Fruit fly (Drosophila melanogaster) whole organism, embryonic: ENCODE measurements around the gene Act87E.

ENCODE experiments used
- Atf-2 ChIP-seq: fragments of 200-800 bp; sonication (Bioruptor generic); optimal IDR thresholded peaks from 2 replicates; lab custom pipeline; 2016; ENCODE audit warnings: missing biosample characterization, missing genetic modification characterization
- CG1024 ChIP-seq: fragments of 200-800 bp; sonication (Bioruptor generic); IDR thresholded peaks from 2 replicates; pipeline ENCODE4 v1.3.6; 2022; ENCODE audit warnings: missing biosample characterization, missing genetic modification characterization
- CG10431 ChIP-seq: fragments of 200-800 bp; sonication (Bioruptor generic); optimal IDR thresholded peaks from 3 replicates; lab custom pipeline; 2018; ENCODE audit warnings: missing biosample characterization, mild to moderate bottlenecking, missing genetic modification characterization
- CG10462 ChIP-seq: fragments of 200-800 bp; sonication (Bioruptor generic); optimal IDR thresholded peaks from 2 replicates; lab custom pipeline; 2016; ENCODE audit warnings: missing biosample characterization, missing genetic modification characterization
- CG10565 ChIP-seq: fragments of 200-800 bp; sonication (Bioruptor generic); optimal IDR thresholded peaks from 3 replicates; lab custom pipeline; 2016; ENCODE audit warnings: missing biosample characterization, mild to moderate bottlenecking, missing genetic modification characterization
- CG11085 ChIP-seq: fragments of 200-800 bp; sonication (Bioruptor generic); IDR thresholded peaks from 2 replicates; pipeline ENCODE4 v1.3.6; 2022; ENCODE audit warnings: missing biosample characterization, missing genetic modification characterization
- CG11560 ChIP-seq: fragments of 200-800 bp; sonication (Bioruptor generic); IDR thresholded peaks from 3 replicates; pipeline ENCODE4 v1.3.6; 2022; ENCODE audit warnings: missing biosample characterization, missing genetic modification characterization
- CG12104 ChIP-seq: fragments of 200-800 bp; sonication (Bioruptor generic); optimal IDR thresholded peaks from 3 replicates; lab custom pipeline; 2016; ENCODE audit warnings: missing biosample characterization, missing genetic modification characterization
- CG12769 ChIP-seq: fragments of 200-800 bp; sonication (Bioruptor generic); optimal IDR thresholded peaks from 2 replicates; lab custom pipeline; 2019; ENCODE audit warnings: missing biosample characterization, mild to moderate bottlenecking, missing genetic modification characterization, moderate library complexity
- CG14014 ChIP-seq: fragments of 200-800 bp; sonication (Bioruptor generic); IDR thresholded peaks from 2 replicates; pipeline ENCODE4 v1.3.6; 2022; ENCODE audit warnings: missing biosample characterization, missing genetic modification characterization
- CG14050 ChIP-seq: fragments of 200-800 bp; sonication (Bioruptor generic); IDR thresholded peaks from 3 replicates; pipeline ENCODE4 v1.3.6; 2022; ENCODE audit warnings: missing biosample characterization, missing genetic modification characterization
- CG2120 ChIP-seq: fragments of 200-800 bp; sonication (Bioruptor generic); optimal IDR thresholded peaks from 3 replicates; lab custom pipeline; 2016; ENCODE audit warnings: missing biosample characterization, missing genetic modification characterization
- CG31365 ChIP-seq: fragments of 200-800 bp; sonication (Bioruptor generic); optimal IDR thresholded peaks from 2 replicates; lab custom pipeline; 2018; ENCODE audit warnings: missing biosample characterization, mild to moderate bottlenecking, missing genetic modification characterization
- CG32532 ChIP-seq: fragments of 200-800 bp; sonication (Bioruptor generic); IDR thresholded peaks from 2 replicates; pipeline ENCODE4 v1.3.6; 2022; ENCODE audit warnings: missing biosample characterization, missing genetic modification characterization
- CG33557 ChIP-seq: fragments of 200-800 bp; sonication (Bioruptor generic); optimal IDR thresholded peaks from 2 replicates; lab custom pipeline; 2019; ENCODE audit warnings: missing biosample characterization, mild to moderate bottlenecking, missing genetic modification characterization, moderate library complexity
- CG3995 ChIP-seq: fragments of 200-800 bp; sonication (Bioruptor generic); optimal IDR thresholded peaks from 3 replicates; lab custom pipeline; 2016; ENCODE audit warnings: missing biosample characterization, missing genetic modification characterization
- CG4328 ChIP-seq: fragments of 200-800 bp; sonication (Bioruptor generic); optimal IDR thresholded peaks from 3 replicates; lab custom pipeline; 2017; ENCODE audit warnings: missing biosample characterization, missing genetic modification reagents, missing genetic modification characterization
- CG43689 ChIP-seq: fragments of 200-800 bp; sonication (Bioruptor generic); IDR thresholded peaks from 2 replicates; pipeline ENCODE4 v1.3.6; 2022; ENCODE audit warnings: missing biosample characterization, missing genetic modification characterization
- CG7987 ChIP-seq: fragments of 200-800 bp; sonication (Bioruptor generic); optimal IDR thresholded peaks from 2 replicates; lab custom pipeline; 2018; ENCODE audit warnings: missing biosample characterization, mild to moderate bottlenecking, missing genetic modification characterization, moderate library complexity
- CG8089 ChIP-seq: fragments of 200-800 bp; sonication (Bioruptor generic); optimal IDR thresholded peaks from 3 replicates; lab custom pipeline; 2016; ENCODE audit warnings: missing biosample characterization, missing genetic modification characterization
- CG8478 ChIP-seq: fragments of >200 bp; optimal IDR thresholded peaks from 2 replicates; lab custom pipeline; 2018
- CG8924 ChIP-seq: fragments of 200-800 bp; optimal IDR thresholded peaks from 3 replicates; lab custom pipeline; 2019; ENCODE audit warnings: missing biosample characterization, mild to moderate bottlenecking, missing genetic modification characterization, moderate library complexity
- CG9609 ChIP-seq: fragments of 200-800 bp; sonication (Bioruptor generic); optimal IDR thresholded peaks from 3 replicates; lab custom pipeline; 2016; ENCODE audit warnings: missing biosample characterization, missing genetic modification characterization
- CTCF ChIP-seq: fragments of 200-800 bp; sonication (Bioruptor generic); optimal IDR thresholded peaks from 2 replicates; lab custom pipeline; 2017; ENCODE audit warnings: missing biosample characterization, mild to moderate bottlenecking, missing genetic modification characterization, moderate library complexity
- CkIIα-i1 ChIP-seq: fragments of 200-800 bp; sonication (Bioruptor generic); IDR thresholded peaks from 2 replicates; pipeline ENCODE4 v1.3.6; 2022; ENCODE audit warnings: missing biosample characterization, missing genetic modification characterization
- Dbx ChIP-seq: fragments of 200-800 bp; sonication (Bioruptor generic); IDR thresholded peaks from 3 replicates; pipeline ENCODE4 v1.3.6; 2022; ENCODE audit warnings: missing biosample characterization, missing genetic modification characterization
- Dip3 ChIP-seq: fragments of 200-800 bp; sonication (Bioruptor generic); optimal IDR thresholded peaks from 3 replicates; lab custom pipeline; 2016; ENCODE audit warnings: missing biosample characterization, missing genetic modification characterization
- Dref ChIP-seq: fragments of 200-800 bp; sonication (Bioruptor generic); IDR thresholded peaks from 2 replicates; pipeline ENCODE4 v1.3.6; 2022; ENCODE audit warnings: missing biosample characterization, missing genetic modification characterization
- ERR ChIP-seq: fragments of 200-800 bp; sonication (Bioruptor generic); optimal IDR thresholded peaks from 2 replicates; lab custom pipeline; 2016; ENCODE audit warnings: missing biosample characterization, missing genetic modification characterization
- Eip74EF ChIP-seq, 2 experiments: fragments of 200-800 bp in 1 of 2; fragments of >200 bp in 1 of 2; sonication (Bioruptor generic) in 1 of 2; optimal IDR thresholded peaks; 2 replicates each; lab custom pipeline; 2017 to 2019; ENCODE audit warnings: missing biosample characterization in 2 of 2, missing genetic modification characterization in 2 of 2, mild to moderate bottlenecking in 1 of 2, moderate library complexity in 1 of 2
- HLH54F ChIP-seq: fragments of 200-800 bp; sonication (Bioruptor generic); optimal IDR thresholded peaks from 3 replicates; lab custom pipeline; 2016; ENCODE audit warnings: missing biosample characterization, missing genetic modification characterization
- NK7.1 ChIP-seq: fragments of 200-800 bp; sonication (Bioruptor generic); optimal IDR thresholded peaks from 3 replicates; lab custom pipeline; 2016; ENCODE audit warnings: missing biosample characterization, missing genetic modification characterization
- Nf-YB ChIP-seq: fragments of 200-800 bp; sonication (Bioruptor generic); optimal IDR thresholded peaks from 3 replicates; lab custom pipeline; 2019; ENCODE audit warnings: missing biosample characterization, mild to moderate bottlenecking, missing genetic modification characterization, moderate library complexity
- Ptx1 ChIP-seq: fragments of 200-800 bp; sonication (Bioruptor generic); IDR thresholded peaks from 2 replicates; pipeline ENCODE4 v1.3.6; 2022; ENCODE audit warnings: missing biosample characterization, missing genetic modification characterization
- Sox100B ChIP-seq: fragments of 200-800 bp; sonication (Bioruptor generic); optimal IDR thresholded peaks from 3 replicates; lab custom pipeline; 2018; ENCODE audit warnings: missing biosample characterization, mild to moderate bottlenecking, missing genetic modification characterization
- al ChIP-seq: fragments of 200-800 bp; sonication (Bioruptor generic); IDR thresholded peaks from 2 replicates; pipeline ENCODE4 v1.3.6; 2022; ENCODE audit warnings: missing biosample characterization, missing genetic modification characterization
- amos ChIP-seq: fragments of 200-800 bp; sonication (Bioruptor generic); IDR thresholded peaks from 2 replicates; pipeline ENCODE4 v1.3.6; 2022; ENCODE audit warnings: missing biosample characterization, missing genetic modification characterization; ENCODE audit not compliant: partially characterized antibody
- bbx ChIP-seq: fragments of 200-800 bp; sonication (Bioruptor generic); IDR thresholded peaks from 2 replicates; pipeline ENCODE4 v1.3.6; 2022; ENCODE audit warnings: missing biosample characterization, missing genetic modification characterization; ENCODE audit not compliant: partially characterized antibody
- chn ChIP-seq: fragments of 200-800 bp; sonication (Bioruptor generic); optimal IDR thresholded peaks from 2 replicates; lab custom pipeline; 2016; ENCODE audit warnings: missing biosample characterization, missing genetic modification characterization
- fd64A ChIP-seq: fragments of 200-800 bp; sonication (Bioruptor generic); optimal IDR thresholded peaks from 3 replicates; lab custom pipeline; 2018; ENCODE audit warnings: missing biosample characterization, mild to moderate bottlenecking, missing genetic modification characterization
- gcm2 ChIP-seq: fragments of 200-800 bp; sonication (Bioruptor generic); optimal IDR thresholded peaks from 2 replicates; lab custom pipeline; 2016; ENCODE audit warnings: missing biosample characterization, missing genetic modification characterization
- ind ChIP-seq: fragments of 200-800 bp; sonication (Bioruptor generic); optimal IDR thresholded peaks from 3 replicates; lab custom pipeline; 2016; ENCODE audit warnings: missing biosample characterization, missing genetic modification characterization
- lilli ChIP-seq: fragments of 200-800 bp; sonication (Bioruptor generic); optimal IDR thresholded peaks from 3 replicates; lab custom pipeline; 2016; ENCODE audit warnings: missing biosample characterization, missing genetic modification characterization
- pb ChIP-seq: fragments of 200-800 bp; sonication (Bioruptor generic); optimal IDR thresholded peaks from 3 replicates; lab custom pipeline; 2016; ENCODE audit warnings: missing biosample characterization, missing genetic modification characterization
- pzg ChIP-seq: fragments of 200-800 bp; sonication (Bioruptor generic); optimal IDR thresholded peaks from 3 replicates; lab custom pipeline; 2018; ENCODE audit warnings: missing biosample characterization, mild to moderate bottlenecking, missing genetic modification characterization, moderate library complexity
- row ChIP-seq: fragments of 200-800 bp; sonication (Bioruptor generic); IDR thresholded peaks from 3 replicates; pipeline ENCODE4 v1.3.6; 2022; ENCODE audit warnings: missing biosample characterization, missing genetic modification characterization
- sens ChIP-seq: fragments of 200-800 bp; sonication (Bioruptor generic); peaks from one replicate; lab custom pipeline; 2016; ENCODE audit warnings: missing biosample characterization, missing genetic modification characterization
- slbo ChIP-seq: fragments of 200-800 bp; sonication (Bioruptor generic); IDR thresholded peaks from 2 replicates; pipeline ENCODE4 v1.3.6; 2022; ENCODE audit warnings: missing biosample characterization, missing genetic modification characterization
- slou ChIP-seq: fragments of 200-800 bp; sonication (Bioruptor generic); optimal IDR thresholded peaks from 3 replicates; lab custom pipeline; 2016; ENCODE audit warnings: missing biosample characterization, missing genetic modification characterization
- sr ChIP-seq: fragments of 200-800 bp; sonication (Bioruptor generic); IDR thresholded peaks from 3 replicates; pipeline ENCODE4 v1.3.6; 2022; ENCODE audit warnings: missing biosample characterization, missing genetic modification characterization
- ttk ChIP-seq: fragments of 200-800 bp; sonication (Bioruptor generic); IDR thresholded peaks from 2 replicates; pipeline ENCODE4 v2.1.2; 2022; ENCODE audit warnings: missing biosample characterization, missing genetic modification characterization
- wek ChIP-seq: fragments of 200-800 bp; sonication (Bioruptor generic); optimal IDR thresholded peaks from 3 replicates; lab custom pipeline; 2018; ENCODE audit warnings: missing biosample characterization, mild to moderate bottlenecking, missing genetic modification characterization, moderate library complexity
- zen ChIP-seq: fragments of 200-800 bp; sonication (Bioruptor generic); optimal IDR thresholded peaks from 3 replicates; lab custom pipeline; 2018; ENCODE audit warnings: missing biosample characterization, mild to moderate bottlenecking, missing genetic modification characterization, moderate library complexity
- zfh2 ChIP-seq: fragments of 200-800 bp; sonication (Bioruptor generic); optimal IDR thresholded peaks from 2 replicates; lab custom pipeline; 2016; ENCODE audit warnings: missing biosample characterization, missing genetic modification characterization

The Act87E gene

DNA sequence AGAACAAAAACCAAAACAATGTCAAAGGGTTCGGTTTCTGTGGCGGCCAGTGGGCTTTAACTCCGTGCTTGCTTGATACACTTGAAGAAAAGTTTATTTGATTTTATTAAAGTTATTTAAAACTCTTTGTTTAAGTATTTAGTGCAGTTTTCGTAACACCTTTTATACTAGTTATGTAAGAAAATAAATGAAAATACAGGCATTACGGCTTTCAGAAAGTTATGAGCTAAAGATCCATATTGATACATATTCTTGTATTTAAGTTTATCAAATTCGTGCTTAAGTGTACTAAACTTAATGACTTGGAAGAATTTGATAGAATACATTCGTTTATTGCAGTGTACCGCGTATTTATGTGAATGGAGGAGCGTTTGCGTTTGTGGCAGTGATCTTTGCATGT lies 20.7 kb downstream of the Act87E start (continued):
- no peak for TF ChIP-seq CG4328
- peak; percentile 46; the same call in 1 of the 2 replicates for TF ChIP-seq CG32532 (GFP tag; lab: Robert Waterston, UW)
- no peak for TF ChIP-seq NK7.1 (GFP tag; lab: Kevin White, UChicago)
- no peak for TF ChIP-seq CG11085
- TF ChIP-seq amos = no peak
- no peak for TF ChIP-seq CG11560
- no peak for TF ChIP-seq CG3995 (GFP tag; lab: Kevin White, UChicago)
- TF ChIP-seq Atf-2 = no peak
- TF ChIP-seq wek (GFP tag; lab: Kevin White, UChicago) = no peak
- no peak for TF ChIP-seq pzg (GFP tag; lab: Kevin White, UChicago)
- TF ChIP-seq ttk (GFP tag; lab: Robert Waterston, UW) = no peak
- no peak for TF ChIP-seq Eip74EF (GFP tag; optimal IDR thresholded peaks at IDR 0.05; lab: Kevin White, UChicago)
- TF ChIP-seq slou (GFP tag; lab: Kevin White, UChicago) = no peak
- peak; percentile 75 for TF ChIP-seq CG2120 (GFP tag; lab: Kevin White, UChicago)
- no peak for TF ChIP-seq fd64A
- no peak for TF ChIP-seq pb
- no peak for TF ChIP-seq CG10565 (GFP tag; lab: Kevin White, UChicago)
- peak; percentile 11 for TF ChIP-seq CG10462 (GFP tag; lab: Kevin White, UChicago)
- TF ChIP-seq CTCF (GFP tag; lab: Kevin White, UChicago) = no peak
- TF ChIP-seq bbx = no peak
- TF ChIP-seq CG14050 (GFP tag; lab: Robert Waterston, UW) = no peak
- no peak for TF ChIP-seq CG10431 (GFP tag; lab: Kevin White, UChicago)
- TF ChIP-seq CG7987 (GFP tag; lab: Kevin White, UChicago) = no peak
- TF ChIP-seq row (GFP tag; lab: Robert Waterston, UW) = peak; percentile 42; the same call in 2 of the 3 replicates
- TF ChIP-seq Dbx = no peak
- peak; percentile 22 for TF ChIP-seq ind (GFP tag; lab: Kevin White, UChicago)
- TF ChIP-seq chn (GFP tag; lab: Kevin White, UChicago) = no peak
- no peak for TF ChIP-seq CG9609 (GFP tag; lab: Kevin White, UChicago)
- no peak for TF ChIP-seq CG8089 (GFP tag; lab: Kevin White, UChicago)
- TF ChIP-seq Dip3 (GFP tag; lab: Kevin White, UChicago) = peak; percentile 25
- no peak for TF ChIP-seq ERR (GFP tag; lab: Kevin White, UChicago)
- no peak for TF ChIP-seq HLH54F (GFP tag; lab: Kevin White, UChicago)
- TF ChIP-seq zfh2 = no peak
- TF ChIP-seq CG8478 (lab: Kevin White, UChicago) = no peak
- no peak for TF ChIP-seq sr
- no peak for TF ChIP-seq CG12769
- no peak for TF ChIP-seq CG1024 (GFP tag; lab: Robert Waterston, UW)
- TF ChIP-seq CG33557 = no peak
- no peak for TF ChIP-seq Dref (GFP tag; lab: Robert Waterston, UW)
- TF ChIP-seq CG31365 = no peak
- TF ChIP-seq sens (GFP tag; lab: Kevin White, UChicago) = peak; percentile 68
- peak; percentile 43 for TF ChIP-seq Nf-YB (GFP tag; lab: Kevin White, UChicago)
- TF ChIP-seq Sox100B = peak; percentile 34
- peak; percentile 49; the same call in 1 of the 2 replicates for TF ChIP-seq slbo (GFP tag; lab: Robert Waterston, UW)
- TF ChIP-seq Ptx1 (GFP tag; lab: Robert Waterston, UW) = peak; percentile 34
- no peak for TF ChIP-seq CG12104 (GFP tag; lab: Kevin White, UChicago)
- no peak for TF ChIP-seq CG14014 (GFP tag; lab: Robert Waterston, UW)
- no peak for TF ChIP-seq CG43689 (GFP tag; lab: Robert Waterston, UW)
- TF ChIP-seq zen (tag; lab: Kevin White, UChicago) = no peak
- TF ChIP-seq lilli (GFP tag; lab: Kevin White, UChicago) = peak; percentile 56
- TF ChIP-seq CG8924 (tag; lab: Kevin White, UChicago) = peak; percentile 59
- TF ChIP-seq gcm2 (GFP tag; lab: Kevin White, UChicago) = no peak
- no peak for TF ChIP-seq CkIIα-i1 (GFP tag; lab: Robert Waterston, UW)
- TF ChIP-seq al (GFP tag; lab: Robert Waterston, UW) = peak; percentile 24; the same call in 1 of the 2 replicates
